Fruit fly (Drosophila melanogaster): ENCODE data around the gene mRpS18B.

- TF ChIP-seq Abd-B (GFP tag; optimal IDR thresholded peaks at IDR 0.05) = no peak
- TF ChIP-seq Sp1 (GFP tag; optimal IDR thresholded peaks at IDR 0.05) = no peak
- TF ChIP-seq tai (GFP tag; optimal IDR thresholded peaks at IDR 0.05) = no peak
- no peak for TF ChIP-seq OdsH (GFP tag; optimal IDR thresholded peaks at IDR 0.05)
- no peak for TF ChIP-seq rgr (GFP tag; optimal IDR thresholded peaks at IDR 0.05)
- no peak for TF ChIP-seq ey (GFP tag; optimal IDR thresholded peaks at IDR 0.05)
Measured at dm6 chr2L:20117752-20118151, 20.7 kb upstream of the mRpS18B start.

Data from whole organism, wandering third instar larva.